Fruit fly (Drosophila melanogaster): ENCODE data around the gene CG32228.

DNA sequence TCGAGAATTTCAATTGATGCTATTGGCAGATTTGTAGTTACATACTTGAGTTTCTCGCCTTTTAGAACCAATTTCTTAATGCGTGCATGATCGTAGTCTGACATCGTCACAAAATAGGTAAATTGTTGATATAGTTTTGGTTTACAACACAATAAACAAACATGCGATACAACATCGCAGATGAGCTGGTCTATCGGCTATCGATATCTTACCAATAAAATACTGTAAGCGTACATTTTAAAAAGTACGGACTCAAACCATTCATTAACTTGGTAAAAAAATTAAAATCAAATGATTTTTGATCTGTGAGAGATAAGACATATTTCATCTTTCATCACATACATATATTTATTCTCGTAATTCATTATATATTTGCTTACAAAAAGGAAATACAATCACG, 31.2 kb downstream of the CG32228 start, which contains the start of gene FRG1:
- TF ChIP-seq CG8478 (optimal IDR thresholded peaks at IDR 0.05) (no peak), CTCF (optimal IDR thresholded peaks at IDR 0.05) (no peak)

Data from S2 (cell line).